Fruit fly (Drosophila melanogaster) whole organism, adult: ENCODE measurements around the gene a5.
A peak's percentile ranks its signal among the peaks of the same experiment; 100 is the strongest.

ENCODE experiments used
- CG11617 ChIP-seq: fragments of 200-800 bp; sonication (Bioruptor generic); optimal IDR thresholded peaks from 2 replicates; lab custom pipeline; 2017; ENCODE audit warnings: mild to moderate bottlenecking, missing biosample characterization, missing genetic modification reagents, missing genetic modification characterization
- CG12768 ChIP-seq: fragments of 200-800 bp; sonication (Bioruptor generic); optimal IDR thresholded peaks from 2 replicates; lab custom pipeline; 2017; ENCODE audit warnings: missing biosample characterization, missing genetic modification characterization, mild to moderate bottlenecking, moderate library complexity, missing genetic modification reagents
- CG14711 ChIP-seq: fragments of 200-800 bp; sonication (Bioruptor generic); optimal IDR thresholded peaks from 2 replicates; lab custom pipeline; 2018; ENCODE audit warnings: missing biosample characterization, mild to moderate bottlenecking, missing genetic modification characterization, moderate library complexity
- CG1620 ChIP-seq: fragments of 200-800 bp; sonication (Bioruptor generic); optimal IDR thresholded peaks from 2 replicates; lab custom pipeline; 2016; ENCODE audit warnings: missing biosample characterization, missing genetic modification characterization
- CG33017 ChIP-seq: fragments of 200-800 bp; sonication (Bioruptor generic); optimal IDR thresholded peaks from 2 replicates; lab custom pipeline; 2018; ENCODE audit warnings: missing biosample characterization, mild to moderate bottlenecking, missing genetic modification characterization, moderate library complexity
- CG5204 ChIP-seq: fragments of 200-800 bp; sonication (Bioruptor generic); optimal IDR thresholded peaks from 2 replicates; lab custom pipeline; 2016; ENCODE audit warnings: missing biosample characterization, missing genetic modification characterization
- CG7045 ChIP-seq: fragments of 200-800 bp; sonication (Bioruptor generic); optimal IDR thresholded peaks from 2 replicates; lab custom pipeline; 2017; ENCODE audit warnings: missing biosample characterization, mild to moderate bottlenecking, missing genetic modification characterization
- CG7101 ChIP-seq: fragments of 200-800 bp; sonication (Bioruptor generic); optimal IDR thresholded peaks from 2 replicates; lab custom pipeline; 2018; ENCODE audit warnings: missing biosample characterization, mild to moderate bottlenecking, missing genetic modification characterization, moderate library complexity
- Clk ChIP-seq: fragments of 200-800 bp; sonication (Bioruptor generic); optimal IDR thresholded peaks from 2 replicates; lab custom pipeline; 2017; ENCODE audit warnings: missing biosample characterization, missing genetic modification characterization
- Crg-1 ChIP-seq: fragments of 200-800 bp; sonication (Bioruptor generic); optimal IDR thresholded peaks from 2 replicates; lab custom pipeline; 2016; ENCODE audit warnings: missing biosample characterization, missing genetic modification characterization
- Hr96 ChIP-seq: fragments of 200-800 bp; sonication (Bioruptor generic); optimal IDR thresholded peaks from 2 replicates; lab custom pipeline; 2016; ENCODE audit warnings: missing biosample characterization, missing genetic modification characterization
- Mnt ChIP-seq: fragments of 200-800 bp; sonication (Bioruptor generic); optimal IDR thresholded peaks from 2 replicates; lab custom pipeline; 2016; ENCODE audit warnings: missing biosample characterization, mild to moderate bottlenecking, missing genetic modification characterization
- bab1 ChIP-seq: fragments of 200-800 bp; sonication (Bioruptor generic); optimal IDR thresholded peaks from 3 replicates; lab custom pipeline; 2019; ENCODE audit warnings: missing biosample characterization, mild to moderate bottlenecking, missing genetic modification characterization, moderate library complexity
- cic ChIP-seq: fragments of 200-800 bp; sonication (Bioruptor generic); optimal IDR thresholded peaks from 2 replicates; lab custom pipeline; 2017; ENCODE audit warnings: missing biosample characterization, mild to moderate bottlenecking, missing genetic modification characterization, moderate library complexity
- cnc ChIP-seq, 2 experiments: fragments of >200 bp; optimal IDR thresholded peaks; 2 replicates each; lab custom pipeline; 2017
- kay ChIP-seq: fragments of 200-800 bp; sonication (Bioruptor generic); peaks from one replicate; lab custom pipeline; 2016; ENCODE audit warnings: missing biosample characterization, missing genetic modification characterization, borderline replicate concordance
- ovo ChIP-seq: fragments of 200-800 bp; sonication (Bioruptor generic); optimal IDR thresholded peaks from 2 replicates; lab custom pipeline; 2016; ENCODE audit warnings: missing biosample characterization, missing genetic modification characterization
- pad ChIP-seq: fragments of 200-800 bp; sonication (Bioruptor generic); optimal IDR thresholded peaks from 3 replicates; lab custom pipeline; 2017; ENCODE audit warnings: missing biosample characterization, missing genetic modification characterization, mild to moderate bottlenecking, moderate library complexity, missing genetic modification reagents
- tj ChIP-seq: fragments of 200-800 bp; sonication (Bioruptor generic); optimal IDR thresholded peaks from 3 replicates; lab custom pipeline; 2017; ENCODE audit warnings: missing biosample characterization, mild to moderate bottlenecking, missing genetic modification characterization, moderate library complexity
- toe ChIP-seq: fragments of 200-800 bp; sonication (Bioruptor generic); optimal IDR thresholded peaks from 2 replicates; lab custom pipeline; 2016; ENCODE audit warnings: missing biosample characterization, missing genetic modification characterization

The a5 gene

DNA sequence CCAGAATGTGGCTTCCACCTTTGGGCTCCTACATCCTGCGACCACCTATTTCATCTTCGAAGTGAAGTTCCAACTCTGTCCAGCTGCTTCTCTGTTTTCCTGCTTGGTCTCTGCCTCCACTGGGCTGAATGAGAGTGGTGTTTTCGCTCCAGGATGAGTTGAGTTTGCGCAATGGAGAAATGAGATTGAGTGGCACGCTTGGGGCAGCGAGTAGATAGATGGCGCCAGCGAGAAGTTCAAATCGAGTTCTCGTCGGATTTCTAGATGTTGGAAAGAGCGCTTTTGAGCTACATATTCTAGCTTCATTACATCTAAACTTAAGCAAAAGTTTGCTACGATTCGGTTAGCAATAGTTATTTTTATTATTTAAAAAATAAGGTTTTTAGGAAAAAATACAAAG, 17.1 kb downstream of the a5 start:
- no peak for TF ChIP-seq CG5204
- no peak for TF ChIP-seq Crg-1
- no peak for TF ChIP-seq CG11617
- TF ChIP-seq CG14711 (tag; lab: Kevin White, UChicago) = no peak
- TF ChIP-seq Mnt (GFP tag; lab: Kevin White, UChicago) = no peak
- TF ChIP-seq Clk (GFP tag; lab: Kevin White, UChicago) = no peak
- no peak for TF ChIP-seq kay (GFP tag; lab: Kevin White, UChicago)

dm6 chr2L:1352768-1353167, 23.8 kb downstream of the a5 start, which contains the start of gene CG5556:
TSS of gene CG5556 (minus strand) at chr2L:1352868.
- TF ChIP-seq pad (GFP tag; lab: Kevin White, UChicago) (no peak), toe (GFP tag; lab: Kevin White, UChicago) (no peak), bab1 (GFP tag; lab: Kevin White, UChicago) (no peak), CG14711 (tag; lab: Kevin White, UChicago) (no peak), CG11617 (no peak), ovo (GFP tag; lab: Kevin White, UChicago) (no peak), Clk (GFP tag; lab: Kevin White, UChicago) (no peak), CG33017 (tag; lab: Kevin White, UChicago) (no peak), CG7101 (tag; lab: Kevin White, UChicago) (no peak), Hr96 (GFP tag; lab: Kevin White, UChicago) (no peak), kay (GFP tag; lab: Kevin White, UChicago) (no peak), tj (no peak), Crg-1 (no peak), CG5204 (no peak), cic (no peak), CG1620 (no peak), Mnt (GFP tag; lab: Kevin White, UChicago) (no peak)

dm6 chr2L:1354009-1354408, 25.0 kb downstream of the a5 start, which contains the start of gene CG5561:
TSS of gene CG5561 (minus strand) at chr2L:1354109.
- TF ChIP-seq CG7101 (tag; lab: Kevin White, UChicago) = no peak
- TF ChIP-seq Clk (GFP tag; lab: Kevin White, UChicago) = no peak
- TF ChIP-seq kay (GFP tag; lab: Kevin White, UChicago) = no peak
- no peak for TF ChIP-seq CG7045
- no peak for TF ChIP-seq CG14711 (tag; lab: Kevin White, UChicago)
- TF ChIP-seq cic = no peak
- TF ChIP-seq pad (GFP tag; lab: Kevin White, UChicago) = no peak
- TF ChIP-seq CG33017 (tag; lab: Kevin White, UChicago) = no peak
- TF ChIP-seq tj = no peak
- TF ChIP-seq Crg-1 = no peak
- no peak for TF ChIP-seq bab1 (GFP tag; lab: Kevin White, UChicago)

DNA sequence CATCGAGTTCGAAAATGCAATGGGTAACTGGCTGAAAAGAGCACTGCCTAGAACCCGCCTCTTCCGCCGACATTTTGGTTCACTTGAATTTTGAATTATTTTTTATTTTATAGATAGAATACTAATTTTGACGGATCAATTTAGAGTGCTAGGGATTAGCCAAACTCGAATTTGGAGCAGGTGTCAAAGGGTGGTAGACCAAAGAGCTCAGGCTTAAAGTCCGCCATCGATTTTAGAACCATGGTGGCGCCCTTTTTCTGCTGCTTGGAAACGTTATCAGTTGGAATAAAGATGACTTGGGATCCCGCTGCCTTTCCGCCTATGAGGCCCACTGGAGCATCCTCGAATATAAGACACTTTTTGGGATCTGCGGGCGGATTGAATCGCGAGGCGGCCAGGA, 25.9 kb downstream of the a5 start, which contains the start of gene CG31924:
Gene CG31924 (minus strand): TSS at position 101 of the 400 bp plus-strand sequence.
- TF ChIP-seq Clk (GFP tag; lab: Kevin White, UChicago) = no peak
- TF ChIP-seq CG7045 = no peak

DNA sequence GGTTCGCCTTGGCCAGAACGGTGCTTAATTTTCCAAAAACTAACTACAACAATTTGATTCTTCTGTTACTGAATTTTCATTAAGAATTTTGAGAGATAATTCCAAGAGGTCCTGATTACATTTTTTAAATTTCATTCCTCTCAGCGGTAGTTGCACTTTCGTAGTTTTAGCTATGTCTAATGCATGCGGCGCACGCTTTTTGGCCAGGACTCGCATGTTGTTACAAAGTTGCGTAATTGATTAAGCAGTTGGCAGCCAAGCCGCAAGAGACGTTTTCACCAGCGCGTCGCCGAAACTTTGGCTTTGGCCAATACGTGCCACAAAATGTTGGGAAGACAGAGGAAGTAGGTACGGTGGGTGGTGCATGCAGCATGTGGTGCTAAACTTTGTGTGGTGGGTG, 26.9 kb downstream of the a5 start, which contains the start of gene CG5565:
Gene CG5565 (minus strand): TSS at position 101 of the 400 bp plus-strand sequence.
- TF ChIP-seq Clk (GFP tag; lab: Kevin White, UChicago) (no peak), cic (no peak), CG5204 (no peak), Crg-1 (no peak), toe (GFP tag; lab: Kevin White, UChicago) (no peak)

DNA sequence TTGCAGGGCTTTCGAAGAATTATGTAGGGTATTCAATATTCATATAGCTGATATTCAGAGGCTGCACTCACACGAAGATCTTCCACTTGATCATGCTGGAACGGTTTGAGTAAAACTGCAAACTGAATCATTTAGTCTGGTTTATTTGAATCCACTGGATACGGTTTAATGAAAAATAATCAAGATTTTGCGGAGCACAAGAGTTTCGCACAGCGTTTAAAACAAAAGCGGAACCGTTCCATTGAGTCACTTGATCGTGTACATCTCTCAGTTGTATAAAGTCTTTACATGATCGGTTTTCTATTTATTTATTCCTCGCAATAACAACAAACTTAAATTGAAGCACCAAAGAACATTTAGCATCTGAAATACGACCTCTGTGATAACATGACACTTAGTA, 30.7 kb downstream of the a5 start, which contains the start of gene CG31659:
Gene CG31659 (minus strand): TSS at position 101 of the 400 bp plus-strand sequence.
- TF ChIP-seq cic (no peak), Clk (GFP tag; lab: Kevin White, UChicago) (no peak), Crg-1 (no peak), Hr96 (GFP tag; lab: Kevin White, UChicago) (no peak), CG5204 (no peak), pad (GFP tag; lab: Kevin White, UChicago) (no peak)

DNA sequence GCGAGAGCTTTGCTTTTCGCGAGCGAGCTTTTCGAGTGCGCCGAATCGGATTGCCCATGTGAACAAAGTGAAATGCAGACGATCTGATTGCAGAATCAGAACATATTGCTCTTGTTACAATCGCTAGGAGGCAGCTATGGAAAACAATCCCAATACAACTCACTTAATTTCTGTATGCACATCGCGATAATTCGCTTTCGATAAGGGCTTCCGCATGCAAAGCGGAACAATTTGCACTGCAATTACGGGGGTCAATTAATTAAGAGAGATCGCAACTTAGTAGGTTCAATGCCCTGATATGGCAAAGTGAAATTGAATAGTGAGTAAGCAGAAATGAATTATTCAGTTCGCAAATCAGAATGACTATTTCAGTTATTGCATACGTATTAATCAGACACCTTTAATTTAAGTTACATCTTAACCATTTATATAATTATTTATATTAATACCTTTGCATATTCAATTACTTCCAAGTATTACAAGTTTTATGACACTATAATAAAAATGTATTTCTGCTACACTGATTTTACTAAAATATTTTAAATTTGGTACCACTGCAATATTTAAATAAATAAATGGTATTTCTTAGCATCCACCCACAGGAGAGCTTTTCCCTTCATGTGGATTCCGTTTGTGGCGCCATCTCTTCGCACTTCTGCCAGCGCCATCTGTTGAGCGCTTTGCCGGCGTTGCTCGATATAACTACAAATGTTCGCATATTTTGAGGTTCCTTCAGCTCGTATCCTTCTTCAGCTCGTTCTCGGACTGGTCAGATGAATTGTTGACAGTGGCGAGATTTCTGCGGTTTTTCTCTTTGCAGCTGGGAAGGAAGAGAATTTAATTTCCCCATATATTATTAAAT, 33.0 kb downstream of the a5 start, which contains the start of gene NLaz:
Gene NLaz (minus strand): TSS at position 51 of the 862 bp plus-strand sequence.
- TF ChIP-seq CG5204 = peak; percentile 24
- TF ChIP-seq ovo (GFP tag; lab: Kevin White, UChicago) = no peak
- TF ChIP-seq cic = no peak
- TF ChIP-seq Hr96 (GFP tag; lab: Kevin White, UChicago) = peak; percentile 58
- TF ChIP-seq CG7045 = peak; percentile 16

DNA sequence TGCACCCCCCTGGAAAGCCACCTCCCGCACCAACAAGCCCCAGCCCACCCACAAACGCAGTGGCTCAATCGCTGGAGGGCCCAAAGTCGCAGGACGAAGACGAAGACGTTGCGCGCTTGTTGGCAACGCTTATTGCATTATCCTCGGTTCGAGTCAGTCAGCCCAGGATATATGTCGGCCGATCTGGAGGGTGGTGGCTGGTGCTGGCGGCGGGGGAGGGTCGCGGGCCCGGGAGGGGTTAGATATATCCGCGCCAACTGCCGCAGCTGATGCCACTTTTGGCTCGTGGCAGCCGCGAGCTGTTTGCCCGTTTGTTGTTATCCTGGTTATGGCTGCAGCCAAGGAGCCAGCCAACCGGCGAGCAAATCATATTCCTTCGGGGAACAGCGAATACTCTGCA, 36.1 kb downstream of the a5 start:
- TF ChIP-seq cnc (optimal IDR thresholded peaks at IDR 0.05; lab: Kevin White, UChicago) (no peak), ovo (GFP tag; lab: Kevin White, UChicago) (no peak), CG12768 (GFP tag; lab: Kevin White, UChicago) (no peak), cic (no peak), CG5204 (no peak), Crg-1 (no peak), CG7101 (tag; lab: Kevin White, UChicago) (no peak)
